Fruit fly (Drosophila melanogaster) whole organism, embryonic: Measurements from ENCODE around the gene Naa80.

ENCODE experiments used
- BEAF-32 ChIP-seq: fragments of 200-800 bp; sonication (Bioruptor generic); optimal IDR thresholded peaks from 3 replicates; lab custom pipeline; 2017; ENCODE audit warnings: missing biosample characterization, missing genetic modification characterization, mild to moderate bottlenecking, moderate library complexity, missing genetic modification reagents
- Blimp-1 ChIP-seq: fragments of 200-800 bp; sonication (Bioruptor generic); optimal IDR thresholded peaks from 3 replicates; lab custom pipeline; 2018; ENCODE audit warnings: missing biosample characterization, missing genetic modification characterization, mild to moderate bottlenecking, moderate library complexity, missing genetic modification reagents
- Bteb2 ChIP-seq: fragments of 200-800 bp; sonication (Bioruptor generic); optimal IDR thresholded peaks from 2 replicates; lab custom pipeline; 2016; ENCODE audit warnings: missing biosample characterization, missing genetic modification characterization
- CG10321 ChIP-seq: fragments of 200-800 bp; sonication (Bioruptor generic); IDR thresholded peaks from 2 replicates; pipeline ENCODE4 v1.3.6; 2022; ENCODE audit warnings: missing biosample characterization, missing genetic modification characterization
- CG11247 ChIP-seq: fragments of 200-800 bp; sonication (Bioruptor generic); IDR thresholded peaks from 2 replicates; pipeline ENCODE4 v1.3.6; 2022; ENCODE audit warnings: missing biosample characterization, missing genetic modification characterization
- CG11504 ChIP-seq: fragments of 200-800 bp; sonication (Bioruptor generic); optimal IDR thresholded peaks from 3 replicates; lab custom pipeline; 2019; ENCODE audit warnings: missing biosample characterization, mild to moderate bottlenecking, missing genetic modification characterization, moderate library complexity
- CG11695 ChIP-seq: fragments of 200-800 bp; sonication (Bioruptor generic); IDR thresholded peaks from 3 replicates; pipeline ENCODE4 v1.3.6; 2022; ENCODE audit warnings: missing biosample characterization, missing genetic modification characterization
- CG11723 ChIP-seq: fragments of 200-800 bp; sonication (Bioruptor generic); optimal IDR thresholded peaks from 2 replicates; lab custom pipeline; 2017; ENCODE audit warnings: missing biosample characterization, mild to moderate bottlenecking, missing genetic modification characterization
- CG12942 ChIP-seq: fragments of 200-800 bp; sonication (Bioruptor generic); optimal IDR thresholded peaks from 3 replicates; lab custom pipeline; 2016; ENCODE audit warnings: missing biosample characterization, missing genetic modification characterization
- CG13287 ChIP-seq: fragments of 200-800 bp; sonication (Bioruptor generic); IDR thresholded peaks from 2 replicates; pipeline ENCODE4 v1.3.6; 2022; ENCODE audit warnings: missing biosample characterization, missing genetic modification characterization; ENCODE audit not compliant: partially characterized antibody
- CG15696 ChIP-seq: fragments of 200-800 bp; sonication (Bioruptor generic); optimal IDR thresholded peaks from 2 replicates; lab custom pipeline; 2019; ENCODE audit warnings: missing biosample characterization, mild to moderate bottlenecking, missing genetic modification characterization, moderate library complexity
- CG1647 ChIP-seq: fragments of 200-800 bp; sonication (Bioruptor generic); optimal IDR thresholded peaks from 3 replicates; lab custom pipeline; 2016; ENCODE audit warnings: missing biosample characterization, missing genetic modification characterization
- CG18262 ChIP-seq: fragments of 200-800 bp; optimal IDR thresholded peaks from 3 replicates; lab custom pipeline; 2019; ENCODE audit warnings: missing biosample characterization, mild to moderate bottlenecking, missing genetic modification characterization, moderate library complexity
- CG2678 ChIP-seq: fragments of 200-800 bp; sonication (Bioruptor generic); optimal IDR thresholded peaks from 3 replicates; lab custom pipeline; 2019; ENCODE audit warnings: missing biosample characterization, mild to moderate bottlenecking, missing genetic modification characterization, moderate library complexity
- CG30431 ChIP-seq: fragments of 200-800 bp; sonication (Bioruptor generic); optimal IDR thresholded peaks from 2 replicates; lab custom pipeline; 2017; ENCODE audit warnings: missing biosample characterization, missing genetic modification characterization
- CG3065 ChIP-seq: fragments of 200-800 bp; sonication (Bioruptor generic); optimal IDR thresholded peaks from 2 replicates; lab custom pipeline; 2016; ENCODE audit warnings: missing biosample characterization, missing genetic modification characterization
- CG3281 ChIP-seq: fragments of 200-800 bp; sonication (Bioruptor generic); optimal IDR thresholded peaks from 3 replicates; lab custom pipeline; 2017; ENCODE audit warnings: missing biosample characterization, mild to moderate bottlenecking, missing genetic modification characterization
- CG33557 ChIP-seq: fragments of 200-800 bp; sonication (Bioruptor generic); optimal IDR thresholded peaks from 2 replicates; lab custom pipeline; 2019; ENCODE audit warnings: missing biosample characterization, mild to moderate bottlenecking, missing genetic modification characterization, moderate library complexity
- CG6813 ChIP-seq: fragments of 200-800 bp; sonication (Bioruptor generic); optimal IDR thresholded peaks from 2 replicates; lab custom pipeline; 2017; ENCODE audit warnings: missing biosample characterization, missing genetic modification characterization, mild to moderate bottlenecking, moderate library complexity, missing genetic modification reagents
- CG8290 ChIP-seq, 3 experiments: fragments of 200-800 bp; sonication (Bioruptor generic); optimal IDR thresholded peaks; 2 replicates each; lab custom pipeline; 2016 to 2019; ENCODE audit warnings: missing biosample characterization in 3 of 3, missing genetic modification characterization in 3 of 3, mild to moderate bottlenecking in 2 of 3, moderate library complexity in 1 of 3
- CG8388 ChIP-seq: fragments of 200-800 bp; sonication (Bioruptor generic); optimal IDR thresholded peaks from 2 replicates; lab custom pipeline; 2019; ENCODE audit warnings: missing biosample characterization, mild to moderate bottlenecking, missing genetic modification characterization, moderate library complexity
- D ChIP-seq, 2 experiments: fragments of 200-800 bp in 1 of 2; fragments of >200 bp in 1 of 2; sonication (Bioruptor generic) in 1 of 2; optimal IDR thresholded peaks; 2 replicates in 1 of 2; 3 replicates in 1 of 2; lab custom pipeline; 2017; ENCODE audit warnings: mild to moderate bottlenecking in 1 of 2, missing biosample characterization in 1 of 2, missing genetic modification characterization in 1 of 2, missing genetic modification reagents in 1 of 2
- Dll ChIP-seq: fragments of 200-800 bp; sonication (Bioruptor generic); IDR thresholded peaks from 4 replicates; pipeline ENCODE4 v1.3.6; 2022; ENCODE audit warnings: missing biosample characterization, missing genetic modification characterization; ENCODE audit not compliant: partially characterized antibody
- ERR ChIP-seq: fragments of 200-800 bp; sonication (Bioruptor generic); optimal IDR thresholded peaks from 2 replicates; lab custom pipeline; 2016; ENCODE audit warnings: missing biosample characterization, missing genetic modification characterization
- Ets65A ChIP-seq: fragments of 200-800 bp; sonication (Bioruptor generic); peaks from one replicate; lab custom pipeline; 2016; ENCODE audit warnings: missing biosample characterization, missing genetic modification characterization
- Hey ChIP-seq: fragments of 200-800 bp; sonication (Bioruptor generic); optimal IDR thresholded peaks from 3 replicates; lab custom pipeline; 2018; ENCODE audit warnings: missing biosample characterization, mild to moderate bottlenecking, missing genetic modification characterization
- Hsf ChIP-seq: fragments of 200-800 bp; sonication (Bioruptor generic); optimal IDR thresholded peaks from 3 replicates; lab custom pipeline; 2016; ENCODE audit warnings: missing biosample characterization, missing genetic modification characterization
- MESR4 ChIP-seq: fragments of 200-800 bp; sonication (Bioruptor generic); optimal IDR thresholded peaks from 2 replicates; lab custom pipeline; 2018; ENCODE audit warnings: missing biosample characterization, mild to moderate bottlenecking, missing genetic modification characterization, moderate library complexity
- Ptx1 ChIP-seq: fragments of 200-800 bp; sonication (Bioruptor generic); IDR thresholded peaks from 2 replicates; pipeline ENCODE4 v1.3.6; 2022; ENCODE audit warnings: missing biosample characterization, missing genetic modification characterization
- Ravus ChIP-seq: fragments of 200-800 bp; sonication (Bioruptor generic); IDR thresholded peaks from 2 replicates; pipeline ENCODE4 v1.3.6; 2022; ENCODE audit warnings: missing biosample characterization, missing genetic modification characterization
- Rfx ChIP-seq: fragments of 200-800 bp; sonication (Bioruptor generic); IDR thresholded peaks from 2 replicates; pipeline ENCODE4 v1.3.6; 2022; ENCODE audit warnings: missing biosample characterization, missing genetic modification characterization
- Scr ChIP-seq: fragments of 200-800 bp; sonication (Bioruptor generic); IDR thresholded peaks from 2 replicates; pipeline ENCODE4 v1.3.6; 2022; ENCODE audit warnings: missing biosample characterization, missing genetic modification characterization; ENCODE audit not compliant: partially characterized antibody
- Six4 ChIP-seq: fragments of 200-800 bp; sonication (Bioruptor generic); optimal IDR thresholded peaks from 2 replicates; lab custom pipeline; 2016; ENCODE audit warnings: missing biosample characterization, missing genetic modification characterization
- Xrp1 ChIP-seq: fragments of 200-800 bp; sonication (Bioruptor generic); IDR thresholded peaks from 2 replicates; pipeline ENCODE4 v1.3.6; 2022; ENCODE audit warnings: missing biosample characterization, missing genetic modification characterization
- ab ChIP-seq: fragments of 200-800 bp; sonication (Bioruptor generic); optimal IDR thresholded peaks from 2 replicates; lab custom pipeline; 2016; ENCODE audit warnings: missing biosample characterization, missing genetic modification characterization
- ac ChIP-seq: fragments of 200-800 bp; sonication (Bioruptor generic); optimal IDR thresholded peaks from 3 replicates; lab custom pipeline; 2017; ENCODE audit warnings: missing biosample characterization, mild to moderate bottlenecking, missing genetic modification characterization
- bcd ChIP-seq: fragments of 200-800 bp; sonication (Bioruptor generic); optimal IDR thresholded peaks from 2 replicates; lab custom pipeline; 2017; ENCODE audit warnings: missing biosample characterization, mild to moderate bottlenecking, missing genetic modification characterization
- br ChIP-seq: fragments of >200 bp; optimal IDR thresholded peaks from 2 replicates; lab custom pipeline; 2017
- dysf ChIP-seq: fragments of 200-800 bp; sonication (Bioruptor generic); IDR thresholded peaks from 3 replicates; pipeline ENCODE4 v1.3.6; 2022; ENCODE audit warnings: missing biosample characterization, missing genetic modification characterization
- oc ChIP-seq: fragments of 200-800 bp; sonication (Bioruptor generic); optimal IDR thresholded peaks from 2 replicates; lab custom pipeline; 2018; ENCODE audit warnings: missing biosample characterization, mild to moderate bottlenecking, missing genetic modification characterization, moderate library complexity
- rib ChIP-seq: fragments of 200-800 bp; sonication (Bioruptor generic); IDR thresholded peaks from 2 replicates; pipeline ENCODE4 v1.3.6; 2022; ENCODE audit warnings: missing biosample characterization, missing genetic modification characterization
- run ChIP-seq: fragments of 200-800 bp; sonication (Bioruptor generic); optimal IDR thresholded peaks from 3 replicates; lab custom pipeline; 2018; ENCODE audit warnings: missing biosample characterization, mild to moderate bottlenecking, missing genetic modification characterization
- salm ChIP-seq: fragments of 200-800 bp; sonication (Bioruptor generic); optimal IDR thresholded peaks from 2 replicates; lab custom pipeline; 2018; ENCODE audit warnings: missing biosample characterization, mild to moderate bottlenecking, missing genetic modification characterization
- scrt ChIP-seq: fragments of 200-800 bp; sonication (Bioruptor generic); optimal IDR thresholded peaks from 2 replicates; lab custom pipeline; 2018; ENCODE audit warnings: missing biosample characterization, mild to moderate bottlenecking, missing genetic modification characterization, moderate library complexity
- so ChIP-seq: fragments of 200-800 bp; sonication (Bioruptor generic); IDR thresholded peaks from 3 replicates; pipeline ENCODE4 v1.3.6; 2022; ENCODE audit warnings: missing biosample characterization, missing genetic modification characterization
- sqz ChIP-seq: fragments of 200-800 bp; sonication (Bioruptor generic); optimal IDR thresholded peaks from 3 replicates; lab custom pipeline; 2018; ENCODE audit warnings: missing biosample characterization, mild to moderate bottlenecking, missing genetic modification characterization
- tna ChIP-seq: fragments of 200-800 bp; sonication (Bioruptor generic); IDR thresholded peaks from 2 replicates; pipeline ENCODE4 v1.3.6; 2022; ENCODE audit warnings: missing biosample characterization, missing genetic modification characterization; ENCODE audit not compliant: partially characterized antibody
- tup ChIP-seq: fragments of 200-800 bp; sonication (Bioruptor generic); optimal IDR thresholded peaks from 2 replicates; lab custom pipeline; 2016; ENCODE audit warnings: missing biosample characterization, mild to moderate bottlenecking, missing genetic modification characterization, moderate library complexity
- wor ChIP-seq: fragments of 200-800 bp; sonication (Bioruptor generic); IDR thresholded peaks from 2 replicates; pipeline ENCODE4 v1.3.6; 2022; ENCODE audit warnings: missing biosample characterization, missing genetic modification characterization

Naa80 gene

dm6 chr3R:9777941-9778360 lies 10.3 kb downstream of the Naa80 start, which contains the start of gene RpS29 (continued):
- TF ChIP-seq run (tag; lab: Kevin White, UChicago) (peak; percentile 49), CG1647 (GFP tag; lab: Kevin White, UChicago) (peak; percentile 84), wor (GFP tag; lab: Robert Waterston, UW) (no peak), CG8290 (GFP tag; optimal IDR thresholded peaks at IDR 0.05; lab: Kevin White, UChicago) (peak; percentile 73), CG8290 (tag; optimal IDR thresholded peaks at IDR 0.05; lab: Kevin White, UChicago) (peak; percentile 31 to 95), Dll (GFP tag; lab: Robert Waterston, UW) (peak; percentile 91), CG11247 (GFP tag; lab: Robert Waterston, UW) (peak; percentile 84), CG2678 (tag; lab: Kevin White, UChicago) (peak; percentile 68), CG6813 (GFP tag; lab: Kevin White, UChicago) (peak; percentile 82), Blimp-1 (GFP tag; lab: Kevin White, UChicago) (peak; percentile 60), br (lab: Kevin White, UChicago) (no peak), Scr (GFP tag; lab: Robert Waterston, UW) (peak; percentile 91), CG3281 (peak; percentile 85), CG8388 (GFP tag; lab: Kevin White, UChicago) (peak; percentile 52), D (optimal IDR thresholded peaks at IDR 0.05; lab: Kevin White, UChicago) (no peak), D (GFP tag; optimal IDR thresholded peaks at IDR 0.05; lab: Kevin White, UChicago) (peak; percentile 60), CG15696 (tag; lab: Kevin White, UChicago) (peak; percentile 58), CG33557 (GFP tag; lab: Kevin White, UChicago) (peak; percentile 67), tna (GFP tag; lab: Robert Waterston, UW) (peak; percentile 86), CG11504 (tag; lab: Kevin White, UChicago) (peak; percentile 67), Hey (tag; lab: Kevin White, UChicago) (peak; percentile 74), Xrp1 (GFP tag; lab: Robert Waterston, UW) (peak; percentile 63), ERR (GFP tag; lab: Kevin White, UChicago) (peak; percentile 85), CG11695 (GFP tag; lab: Robert Waterston, UW) (peak; percentile 47; the same call in 2 of the 3 replicates), sqz (GFP tag; lab: Kevin White, UChicago) (peak; percentile 75), Hsf (GFP tag; lab: Kevin White, UChicago) (peak; percentile 86), CG30431 (GFP tag; lab: Kevin White, UChicago) (peak; percentile 47), CG11723 (GFP tag; lab: Kevin White, UChicago) (peak; percentile 68), oc (tag; lab: Kevin White, UChicago) (peak; percentile 63), Ravus (no peak), ab (GFP tag; lab: Kevin White, UChicago) (peak; percentile 57), bcd (GFP tag; lab: Kevin White, UChicago) (peak; percentile 85), CG3065 (GFP tag; lab: Kevin White, UChicago) (peak; percentile 29), ac (GFP tag; lab: Kevin White, UChicago) (no peak), MESR4 (GFP tag; lab: Kevin White, UChicago) (peak; percentile 99), Rfx (peak; percentile 95), CG12942 (GFP tag; lab: Kevin White, UChicago) (peak; percentile 78), CG10321 (peak; percentile 54; the same call in 1 of the 2 replicates), dysf (peak; percentile 80), salm (tag; lab: Kevin White, UChicago) (peak; percentile 64), rib (peak; percentile 52; the same call in 1 of the 2 replicates), scrt (GFP tag; lab: Kevin White, UChicago) (peak; percentile 73), BEAF-32 (GFP tag; lab: Kevin White, UChicago) (peak; percentile 98), Ets65A (GFP tag; lab: Kevin White, UChicago) (peak; percentile 99), CG18262 (tag; lab: Kevin White, UChicago) (peak; percentile 47), tup (GFP tag; lab: Kevin White, UChicago) (peak; percentile 45), CG13287 (GFP tag; lab: Robert Waterston, UW) (peak; percentile 97), Ptx1 (GFP tag; lab: Robert Waterston, UW) (peak; percentile 79), so (GFP tag; lab: Robert Waterston, UW) (no peak), Six4 (GFP tag; lab: Kevin White, UChicago) (peak; percentile 61), Bteb2 (GFP tag; lab: Kevin White, UChicago) (peak; percentile 76)
